Worm (Caenorhabditis elegans) whole organism, early embryonic: ENCODE results near the gene lido-14.

ENCODE experiments used
- B0310.2 ChIP-seq: sonication (generic microtip); optimal IDR thresholded peaks from 2 replicates; lab custom pipeline; 2016; ENCODE audit warnings: mild to moderate bottlenecking, missing genetic modification characterization, missing compliant biosample characterization
- F13C5.2 ChIP-seq: sonication (generic microtip); optimal IDR thresholded peaks from 2 replicates; lab custom pipeline; 2017; ENCODE audit warnings: mild to moderate bottlenecking, missing genetic modification characterization, inconsistent platforms, missing compliant biosample characterization
- aly-1 ChIP-seq: sonication (generic microtip); optimal IDR thresholded peaks from 2 replicates; lab custom pipeline; 2016; ENCODE audit warnings: missing genetic modification characterization, missing compliant biosample characterization
- ama-1 ChIP-seq: fragments of 150-350 bp; optimal IDR thresholded peaks from 2 replicates; lab custom pipeline; 2014
- ceh-36 ChIP-seq: sonication (generic microtip); optimal IDR thresholded peaks from 2 replicates; lab custom pipeline; 2016; ENCODE audit warnings: missing genetic modification characterization, inconsistent platforms, missing compliant biosample characterization
- ets-7 ChIP-seq: sonication (generic microtip); optimal IDR thresholded peaks from 2 replicates; lab custom pipeline; 2016; ENCODE audit warnings: missing genotype, missing genetic modification characterization, missing compliant biosample characterization
- flt-1 ChIP-seq: fragments of 200-800 bp; sonication (Bioruptor generic); IDR thresholded peaks from 2 replicates; pipeline ENCODE4 v1.3.6; 2022; ENCODE audit warnings: missing genetic modification characterization, missing compliant biosample characterization
- hmg-4 ChIP-seq: fragments of 200-800 bp; sonication (Bioruptor generic); optimal IDR thresholded peaks from 2 replicates; lab custom pipeline; 2018; ENCODE audit warnings: mild to moderate bottlenecking, missing genetic modification characterization, missing compliant biosample characterization
- hnd-1 ChIP-seq: sonication (generic microtip); optimal IDR thresholded peaks from 2 replicates; lab custom pipeline; 2016; ENCODE audit warnings: missing genetic modification characterization, missing compliant biosample characterization
- tbx-11 ChIP-seq: fragments of 200-800 bp; sonication (Bioruptor generic); IDR thresholded peaks from 2 replicates; pipeline ENCODE4 v1.3.6; 2022; ENCODE audit warnings: missing genetic modification characterization, missing compliant biosample characterization
- tbx-37 ChIP-seq: fragments of 200-800 bp; sonication (Bioruptor generic); conservative IDR thresholded peaks from 2 replicates; pipeline ENCODE4 v1.3.6; 2022; ENCODE audit warnings: missing genetic modification reagents, missing genetic modification characterization, missing compliant biosample characterization

DNA sequence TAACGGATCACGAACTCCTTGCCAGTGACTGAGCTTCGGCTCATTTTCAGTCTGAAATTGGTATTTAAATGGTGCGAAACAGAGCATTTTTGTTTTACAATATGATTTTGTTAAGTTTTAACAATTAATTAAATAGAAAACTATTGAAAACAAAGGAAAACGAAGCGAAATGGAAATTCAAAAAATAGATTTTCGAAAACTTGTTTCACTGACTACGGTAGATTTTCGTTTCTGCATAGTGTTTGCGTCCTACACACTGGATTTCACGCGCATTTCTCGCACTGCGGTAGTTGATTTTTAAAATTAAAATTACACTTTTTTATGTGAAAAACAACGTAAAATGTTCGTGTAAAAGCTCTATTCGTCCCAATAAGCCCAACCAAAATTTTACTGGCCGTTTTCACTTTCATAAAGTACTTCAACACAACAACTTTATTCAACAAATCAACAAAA, 12.6 kb upstream of the lido-14 start, which contains the start of gene bath-30:
- TF ChIP-seq ama-1 (no peak), F13C5.2 (no peak), B0310.2 (tag; lab: Kevin White, UChicago) (no peak), hmg-4 (GFP tag; lab: Kevin White, UChicago) (no peak), aly-1 (tag; lab: Kevin White, UChicago) (no peak), ceh-36 (tag; lab: Kevin White, UChicago) (no peak), hnd-1 (tag; lab: Kevin White, UChicago) (no peak), ets-7 (tag; lab: Kevin White, UChicago) (no peak), tbx-37 (GFP tag; lab: Robert Waterston, UW) (no peak), tbx-11 (GFP tag; lab: Robert Waterston, UW) (no peak), flt-1 (GFP tag; lab: Robert Waterston, UW) (no peak)
